Worm (Caenorhabditis elegans) whole organism, mixed stage, embryonic: ENCODE results near the gene rad-23.

ENCODE experiments used
- ham-2 ChIP-seq: fragments of 200-800 bp; sonication (Bioruptor generic); optimal IDR thresholded peaks from 2 replicates; lab custom pipeline; 2018; ENCODE audit warnings: mild to moderate bottlenecking, missing genetic modification characterization, missing compliant biosample characterization
- mab-5 ChIP-seq: fragments of 150-350 bp; optimal IDR thresholded peaks from 2 replicates; lab custom pipeline; 2014; ENCODE audit warnings: missing biosample characterization, missing genetic modification characterization
- mls-2 ChIP-seq: sonication (generic microtip); optimal IDR thresholded peaks from 2 replicates; lab custom pipeline; 2016; ENCODE audit warnings: mild to moderate bottlenecking, missing genetic modification characterization, moderate library complexity, missing compliant biosample characterization
- nhr-28 ChIP-seq: fragments of 150-350 bp; optimal IDR thresholded peaks from 2 replicates; lab custom pipeline; 2014; ENCODE audit warnings: missing biosample characterization, missing genetic modification characterization
- pha-4 ChIP-seq: fragments of 150-350 bp; optimal IDR thresholded peaks from 2 replicates; lab custom pipeline; 2018; ENCODE audit warnings: missing biosample characterization, missing genetic modification reagents, missing genetic modification characterization
- sptf-1 ChIP-seq: sonication (generic microtip); optimal IDR thresholded peaks from 2 replicates; lab custom pipeline; 2017; ENCODE audit warnings: mild to moderate bottlenecking, missing genetic modification characterization, moderate library complexity, missing compliant biosample characterization
- unc-39 ChIP-seq: fragments of 150-350 bp; optimal IDR thresholded peaks from 2 replicates; lab custom pipeline; 2014; ENCODE audit warnings: missing biosample characterization, missing genetic modification characterization

DNA sequence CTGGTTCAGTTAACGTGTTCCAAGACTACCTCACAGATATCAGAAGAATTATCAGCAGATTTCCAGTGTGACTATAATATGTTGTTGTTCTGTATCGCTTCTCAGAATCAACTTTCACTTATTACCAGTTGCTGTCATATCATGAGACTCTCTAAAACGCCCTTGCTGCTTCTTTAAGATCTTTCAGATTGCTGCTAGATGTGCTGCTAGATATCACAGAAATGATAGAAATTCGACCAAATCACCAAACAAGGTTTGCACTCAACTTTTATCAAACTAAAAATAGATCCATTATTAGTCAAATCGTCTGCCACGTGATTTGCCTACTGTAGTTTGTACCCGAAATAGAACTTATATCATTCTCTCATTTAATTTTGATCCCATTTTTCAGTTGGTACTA, 8.0 kb downstream of the rad-23 start:
- TF ChIP-seq mab-5 (tag; lab: Kevin White, UChicago), result no peak
- TF ChIP-seq pha-4 (tag; lab: Kevin White, UChicago), result no peak
- TF ChIP-seq unc-39, result no peak
- TF ChIP-seq ham-2 (GFP tag; lab: Kevin White, UChicago), result no peak
- TF ChIP-seq sptf-1 (tag; lab: Kevin White, UChicago), result no peak
- TF ChIP-seq mls-2 (tag; lab: Kevin White, UChicago), result no peak
- TF ChIP-seq nhr-28 (tag; lab: Kevin White, UChicago), result no peak
